Fruit fly (Drosophila melanogaster): Measurements from ENCODE around the gene CG7968.

- no peak for TF ChIP-seq fd96Ca (GFP tag; IDR thresholded peaks at IDR 0.05)
- TF ChIP-seq CG4496 (GFP tag; IDR thresholded peaks at IDR 0.05) = no peak
- TF ChIP-seq EcR (GFP tag; optimal IDR thresholded peaks at IDR 0.05) = no peak
- TF ChIP-seq CG13204 (GFP tag; optimal IDR thresholded peaks at IDR 0.05) = no peak
- no peak for TF ChIP-seq Ets98B (GFP tag; IDR thresholded peaks at IDR 0.05)
- TF ChIP-seq Snoo (tag; optimal IDR thresholded peaks at IDR 0.05) = no peak
- TF ChIP-seq CG17806 (tag; optimal IDR thresholded peaks at IDR 0.05) = no peak
- TF ChIP-seq Pif1B (GFP tag; optimal IDR thresholded peaks at IDR 0.05) = no peak
- TF ChIP-seq CG12605 (GFP tag; IDR thresholded peaks at IDR 0.05) = no peak
- no peak for TF ChIP-seq CG8159 (tag; optimal IDR thresholded peaks at IDR 0.05)
- TF ChIP-seq CG10348 (GFP tag; IDR thresholded peaks at IDR 0.05) = no peak
Measured at dm6 chr2L:13813604-13814178, 35.5 kb upstream of the CG7968 start, which contains the start of gene Sos.

All from whole organism, pupa.